Worm (Caenorhabditis elegans) whole organism, mixed stage, embryonic: Measurements from ENCODE around the gene F26G1.2.

Experiments
- ces-1 ChIP-seq: fragments of 150-350 bp; optimal IDR thresholded peaks from 2 replicates; lab custom pipeline; 2014; ENCODE audit warnings: missing biosample characterization, missing genetic modification reagents, missing genetic modification characterization
- ham-2 ChIP-seq: fragments of 200-800 bp; sonication (Bioruptor generic); optimal IDR thresholded peaks from 2 replicates; lab custom pipeline; 2018; ENCODE audit warnings: mild to moderate bottlenecking, missing genetic modification characterization, missing compliant biosample characterization
- lsy-2 ChIP-seq: fragments of 150-350 bp; optimal IDR thresholded peaks from 2 replicates; lab custom pipeline; 2014; ENCODE audit warnings: missing biosample characterization, missing genetic modification characterization
- nhr-237 ChIP-seq: fragments of 150-350 bp; optimal IDR thresholded peaks from 2 replicates; lab custom pipeline; 2014; ENCODE audit warnings: missing biosample characterization, missing genetic modification characterization
- snpc-4 ChIP-seq: fragments of 150-350 bp; optimal IDR thresholded peaks from 2 replicates; lab custom pipeline; 2014; ENCODE audit warnings: missing biosample characterization, missing genetic modification characterization
- unc-62 ChIP-seq: fragments of 150-350 bp; optimal IDR thresholded peaks from 2 replicates; lab custom pipeline; 2014; ENCODE audit warnings: missing biosample characterization, missing genetic modification reagents, missing genetic modification characterization

- TF ChIP-seq ces-1 (GFP tag; lab: Kevin White, UChicago) (no peak), ham-2 (GFP tag; lab: Kevin White, UChicago) (no peak), snpc-4 (tag; lab: Kevin White, UChicago) (no peak), lsy-2 (tag; lab: Kevin White, UChicago) (no peak), nhr-237 (tag; lab: Kevin White, UChicago) (no peak), unc-62 (GFP tag; lab: Kevin White, UChicago) (no peak)
Observed at ce11 chrII:4737348-4737747, 25.5 kb upstream of the F26G1.2 start, which contains the start of gene ctsa-1.1.
